Fruit fly (Drosophila melanogaster) whole organism, embryonic: ENCODE data around the gene AlaRS.

Experiments
- B-H2 ChIP-seq: fragments of 200-800 bp; sonication (Bioruptor generic); optimal IDR thresholded peaks from 2 replicates; lab custom pipeline; 2018; ENCODE audit warnings: missing biosample characterization, mild to moderate bottlenecking, missing genetic modification characterization
- Bteb2 ChIP-seq: fragments of 200-800 bp; sonication (Bioruptor generic); optimal IDR thresholded peaks from 2 replicates; lab custom pipeline; 2016; ENCODE audit warnings: missing biosample characterization, missing genetic modification characterization
- CG10565 ChIP-seq: fragments of 200-800 bp; sonication (Bioruptor generic); optimal IDR thresholded peaks from 3 replicates; lab custom pipeline; 2016; ENCODE audit warnings: missing biosample characterization, mild to moderate bottlenecking, missing genetic modification characterization
- CG11085 ChIP-seq: fragments of 200-800 bp; sonication (Bioruptor generic); IDR thresholded peaks from 2 replicates; pipeline ENCODE4 v1.3.6; 2022; ENCODE audit warnings: missing biosample characterization, missing genetic modification characterization
- CG11398 ChIP-seq: fragments of 200-800 bp; sonication (Bioruptor generic); optimal IDR thresholded peaks from 2 replicates; lab custom pipeline; 2016; ENCODE audit warnings: missing biosample characterization, missing genetic modification characterization
- CG12155 ChIP-seq: fragments of 200-800 bp; sonication (Bioruptor generic); optimal IDR thresholded peaks from 3 replicates; lab custom pipeline; 2016; ENCODE audit warnings: missing biosample characterization, missing genetic modification characterization
- CG12659 ChIP-seq: fragments of 200-800 bp; sonication (Bioruptor generic); optimal IDR thresholded peaks from 3 replicates; lab custom pipeline; 2017; ENCODE audit warnings: mild to moderate bottlenecking, missing biosample characterization, missing genetic modification reagents, missing genetic modification characterization
- CG16779 ChIP-seq: fragments of 200-800 bp; sonication (Bioruptor generic); IDR thresholded peaks from 2 replicates; pipeline ENCODE4 v1.3.6; 2022; ENCODE audit warnings: missing biosample characterization, missing genetic modification characterization
- CG17912 ChIP-seq: fragments of 200-800 bp; sonication (Bioruptor generic); optimal IDR thresholded peaks from 2 replicates; lab custom pipeline; 2018; ENCODE audit warnings: missing biosample characterization, mild to moderate bottlenecking, missing genetic modification characterization
- CG2120 ChIP-seq: fragments of 200-800 bp; sonication (Bioruptor generic); optimal IDR thresholded peaks from 3 replicates; lab custom pipeline; 2016; ENCODE audit warnings: missing biosample characterization, missing genetic modification characterization
- CG3065 ChIP-seq: fragments of 200-800 bp; sonication (Bioruptor generic); optimal IDR thresholded peaks from 2 replicates; lab custom pipeline; 2016; ENCODE audit warnings: missing biosample characterization, missing genetic modification characterization
- CG32772 ChIP-seq: fragments of 200-800 bp; sonication (Bioruptor generic); IDR thresholded peaks from 2 replicates; pipeline ENCODE4 v1.3.6; 2022; ENCODE audit warnings: missing biosample characterization, missing genetic modification characterization
- CG34224 ChIP-seq: fragments of 200-800 bp; sonication (Bioruptor generic); IDR thresholded peaks from 3 replicates; pipeline ENCODE4 v1.3.6; 2022; ENCODE audit warnings: missing biosample characterization, missing genetic modification characterization; ENCODE audit not compliant: partially characterized antibody
- CG3726 ChIP-seq: fragments of 200-800 bp; sonication (Bioruptor generic); IDR thresholded peaks from 3 replicates; pipeline ENCODE4, ENCODE4 v1.3.6; 2022; ENCODE audit warnings: missing biosample characterization, missing genetic modification characterization
- CG3847 ChIP-seq: fragments of 200-800 bp; sonication (Bioruptor generic); IDR thresholded peaks from 2 replicates; pipeline ENCODE4 v1.3.6; 2022; ENCODE audit warnings: missing biosample characterization, missing genetic modification characterization
- CG4328 ChIP-seq: fragments of 200-800 bp; sonication (Bioruptor generic); optimal IDR thresholded peaks from 3 replicates; lab custom pipeline; 2017; ENCODE audit warnings: missing biosample characterization, missing genetic modification reagents, missing genetic modification characterization
- CG6791 ChIP-seq: fragments of 200-800 bp; sonication (Bioruptor generic); IDR thresholded peaks from 3 replicates; pipeline ENCODE4 v1.3.6; 2022; ENCODE audit warnings: missing biosample characterization, missing genetic modification characterization; ENCODE audit not compliant: partially characterized antibody
- CG7357 ChIP-seq: fragments of 200-800 bp; sonication (Bioruptor generic); IDR thresholded peaks from 3 replicates; pipeline ENCODE4 v1.3.6; 2022; ENCODE audit warnings: missing biosample characterization, missing genetic modification characterization
- CG8478 ChIP-seq: fragments of >200 bp; optimal IDR thresholded peaks from 2 replicates; lab custom pipeline; 2018
- CkIIα-i1 ChIP-seq: fragments of 200-800 bp; sonication (Bioruptor generic); IDR thresholded peaks from 2 replicates; pipeline ENCODE4 v1.3.6; 2022; ENCODE audit warnings: missing biosample characterization, missing genetic modification characterization
- Dip2 ChIP-seq: fragments of 200-800 bp; sonication (Bioruptor generic); IDR thresholded peaks from 2 replicates; pipeline ENCODE4 v1.3.6; 2022; ENCODE audit warnings: missing biosample characterization, missing genetic modification characterization
- Drgx ChIP-seq: fragments of 200-800 bp; sonication (Bioruptor generic); IDR thresholded peaks from 2 replicates; pipeline ENCODE4 v1.3.6; 2022; ENCODE audit warnings: missing biosample characterization, missing genetic modification characterization
- HLH3B ChIP-seq: fragments of 200-800 bp; sonication (Bioruptor generic); IDR thresholded peaks from 2 replicates; pipeline ENCODE4 v1.3.6; 2022; ENCODE audit warnings: missing biosample characterization, missing genetic modification characterization
- Hr3 ChIP-seq: fragments of 200-800 bp; sonication (Bioruptor generic); optimal IDR thresholded peaks from 3 replicates; lab custom pipeline; 2016; ENCODE audit warnings: missing biosample characterization, missing genetic modification characterization
- Hr39 ChIP-seq: fragments of >200 bp; optimal IDR thresholded peaks from 2 replicates; lab custom pipeline; 2017
- Mad ChIP-seq: fragments of 200-800 bp; sonication (Bioruptor generic); optimal IDR thresholded peaks from 2 replicates; lab custom pipeline; 2016; ENCODE audit warnings: missing biosample characterization, missing genetic modification characterization
- Taf1 ChIP-seq: fragments of 200-800 bp; sonication (Bioruptor generic); IDR thresholded peaks from 2 replicates; pipeline ENCODE4 v1.3.6; 2022; ENCODE audit warnings: missing biosample characterization, missing genetic modification characterization
- Xbp1 ChIP-seq: fragments of 200-800 bp; sonication (Bioruptor generic); optimal IDR thresholded peaks from 3 replicates; lab custom pipeline; 2016; ENCODE audit warnings: missing biosample characterization, mild to moderate bottlenecking, missing genetic modification characterization
- ab ChIP-seq: fragments of 200-800 bp; sonication (Bioruptor generic); optimal IDR thresholded peaks from 2 replicates; lab custom pipeline; 2016; ENCODE audit warnings: missing biosample characterization, missing genetic modification characterization
- bcd ChIP-seq: fragments of 200-800 bp; sonication (Bioruptor generic); optimal IDR thresholded peaks from 2 replicates; lab custom pipeline; 2017; ENCODE audit warnings: missing biosample characterization, mild to moderate bottlenecking, missing genetic modification characterization
- br ChIP-seq: fragments of >200 bp; optimal IDR thresholded peaks from 2 replicates; lab custom pipeline; 2017
- chinmo ChIP-seq: fragments of 200-800 bp; sonication (Bioruptor generic); IDR thresholded peaks from 4 replicates; pipeline ENCODE4 v1.3.6; 2022; ENCODE audit warnings: missing biosample characterization, missing genetic modification characterization; ENCODE audit not compliant: partially characterized antibody
- corto ChIP-seq: fragments of 200-800 bp; sonication (Bioruptor generic); optimal IDR thresholded peaks from 2 replicates; lab custom pipeline; 2016; ENCODE audit warnings: missing biosample characterization, mild to moderate bottlenecking, missing genetic modification characterization, moderate library complexity
- crp ChIP-seq, 2 experiments: fragments of 200-800 bp; sonication (Bioruptor generic); optimal IDR thresholded peaks; 2 replicates in 1 of 2; 3 replicates in 1 of 2; lab custom pipeline; 2017; ENCODE audit warnings: missing biosample characterization in 2 of 2, missing genetic modification characterization in 2 of 2, mild to moderate bottlenecking in 1 of 2, moderate library complexity in 1 of 2
- fd96Cb ChIP-seq: fragments of 200-800 bp; sonication (Bioruptor generic); optimal IDR thresholded peaks from 2 replicates; lab custom pipeline; 2018; ENCODE audit warnings: missing biosample characterization, mild to moderate bottlenecking, missing genetic modification characterization, moderate library complexity
- grn ChIP-seq: fragments of 200-800 bp; sonication (Bioruptor generic); optimal IDR thresholded peaks from 3 replicates; lab custom pipeline; 2017; ENCODE audit warnings: missing biosample characterization, missing genetic modification characterization
- ind ChIP-seq: fragments of 200-800 bp; sonication (Bioruptor generic); optimal IDR thresholded peaks from 3 replicates; lab custom pipeline; 2016; ENCODE audit warnings: missing biosample characterization, missing genetic modification characterization
- klu ChIP-seq: fragments of 200-800 bp; sonication (Bioruptor generic); IDR thresholded peaks from 2 replicates; pipeline ENCODE4 v1.3.6; 2022; ENCODE audit warnings: missing biosample characterization, missing genetic modification characterization
- nom ChIP-seq: fragments of 200-800 bp; sonication (Bioruptor generic); optimal IDR thresholded peaks from 2 replicates; lab custom pipeline; 2017; ENCODE audit warnings: missing biosample characterization, missing genetic modification characterization, mild to moderate bottlenecking, moderate library complexity, missing genetic modification reagents
- org-1 ChIP-seq: fragments of 200-800 bp; sonication (Bioruptor generic); optimal IDR thresholded peaks from 2 replicates; lab custom pipeline; 2017; ENCODE audit warnings: missing biosample characterization, missing genetic modification characterization
- pan ChIP-seq, 4 experiments: fragments of >200 bp in 3 of 4; fragments of 200-800 bp in 1 of 4; sonication (Bioruptor generic) in 1 of 4; optimal IDR thresholded peaks in 3 of 4; IDR thresholded peaks in 1 of 4; 2 replicates each; pipeline versions ENCODE4 v1.3.6 to Lab custom; 2017 to 2022; ENCODE audit warnings: missing biosample characterization in 2 of 4, missing genetic modification characterization in 2 of 4, mixed read lengths in 1 of 4
- pros ChIP-seq: fragments of 200-800 bp; sonication (Bioruptor generic); optimal IDR thresholded peaks from 3 replicates; lab custom pipeline; 2019; ENCODE audit warnings: missing biosample characterization, mild to moderate bottlenecking, missing genetic modification characterization, moderate library complexity
- salm ChIP-seq: fragments of 200-800 bp; sonication (Bioruptor generic); optimal IDR thresholded peaks from 2 replicates; lab custom pipeline; 2018; ENCODE audit warnings: missing biosample characterization, mild to moderate bottlenecking, missing genetic modification characterization
- sc ChIP-seq, 3 experiments: fragments of >200 bp in 2 of 3; fragments of 200-800 bp in 1 of 3; sonication (Bioruptor generic) in 1 of 3; optimal IDR thresholded peaks; 2 replicates in 2 of 3; 3 replicates in 1 of 3; lab custom pipeline; 2017; ENCODE audit warnings: mild to moderate bottlenecking in 1 of 3, missing biosample characterization in 1 of 3, missing genetic modification characterization in 1 of 3, missing genetic modification reagents in 1 of 3
- so ChIP-seq: fragments of 200-800 bp; sonication (Bioruptor generic); IDR thresholded peaks from 3 replicates; pipeline ENCODE4 v1.3.6; 2022; ENCODE audit warnings: missing biosample characterization, missing genetic modification characterization
- tio ChIP-seq: fragments of 200-800 bp; sonication (Bioruptor generic); optimal IDR thresholded peaks from 2 replicates; lab custom pipeline; 2017; ENCODE audit warnings: missing biosample characterization, missing genetic modification characterization, inconsistent platforms
- tll ChIP-seq, 2 experiments: fragments of 200-800 bp in 1 of 2; fragments of >200 bp in 1 of 2; sonication (Bioruptor generic) in 1 of 2; optimal IDR thresholded peaks; 2 replicates each; lab custom pipeline; 2017 to 2019; ENCODE audit warnings: missing biosample characterization in 2 of 2, missing genetic modification characterization in 2 of 2, mild to moderate bottlenecking in 1 of 2, moderate library complexity in 1 of 2
- unc-4 ChIP-seq: fragments of 200-800 bp; sonication (Bioruptor generic); IDR thresholded peaks from 2 replicates; pipeline ENCODE4 v1.3.6; 2022; ENCODE audit warnings: missing biosample characterization, missing genetic modification characterization; ENCODE audit not compliant: partially characterized antibody
- yki ChIP-seq: fragments of >200 bp; optimal IDR thresholded peaks from 3 replicates; lab custom pipeline; 2018

AlaRS gene

dm6 chr2L:8364006-8364956 is 17.3 kb downstream of the AlaRS start, which contains the start of the genes RpS13 and CSN8 (continued):
- TF ChIP-seq ab (GFP tag; lab: Kevin White, UChicago) (no peak), crp (GFP tag; optimal IDR thresholded peaks at IDR 0.05; lab: Kevin White, UChicago) (no peak), pros (GFP tag; lab: Kevin White, UChicago) (no peak), CG3726 (GFP tag; lab: Robert Waterston, UW) (no peak), CG17912 (peak; percentile 16), CG7357 (0 out of 3 replicates have a peak, but pooled peaks have one; percentile 11), Hr3 (GFP tag; lab: Kevin White, UChicago) (no peak), CG3847 (GFP tag; lab: Robert Waterston, UW) (0 out of 2 replicates have a peak, but pooled peaks have one; percentile 7), CG32772 (GFP tag; lab: Robert Waterston, UW) (no peak), CG3065 (no peak), yki (lab: Kevin White, UChicago) (no peak), org-1 (GFP tag; lab: Kevin White, UChicago) (no peak), bcd (GFP tag; lab: Kevin White, UChicago) (peak; percentile 11), corto (GFP tag; lab: Kevin White, UChicago) (no peak), fd96Cb (tag; lab: Kevin White, UChicago) (no peak), B-H2 (GFP tag; lab: Kevin White, UChicago) (peak; percentile 14), CG12155 (GFP tag; lab: Kevin White, UChicago) (no peak), Drgx (peak; percentile 16; the same call in 1 of the 2 replicates), Xbp1 (GFP tag; lab: Kevin White, UChicago) (no peak), salm (peak; percentile 4), Dip2 (GFP tag; lab: Robert Waterston, UW) (no peak), CG2120 (no peak), unc-4 (GFP tag; lab: Robert Waterston, UW) (peak; percentile 95), sc (optimal IDR thresholded peaks at IDR 0.05; lab: Kevin White, UChicago) (no peak), sc (GFP tag; optimal IDR thresholded peaks at IDR 0.05; lab: Kevin White, UChicago) (no peak), klu (GFP tag; lab: Robert Waterston, UW) (no peak), nom (GFP tag; lab: Kevin White, UChicago) (peak; percentile 32), CG16779 (GFP tag; lab: Robert Waterston, UW) (0 out of 2 replicates have a peak, but pooled peaks have one; percentile 31), so (no peak), CkIIα-i1 (GFP tag; lab: Robert Waterston, UW) (no peak), HLH3B (GFP tag; lab: Robert Waterston, UW) (no peak), pan (optimal IDR thresholded peaks at IDR 0.05; lab: Kevin White, UChicago) (no peak), pan (GFP tag; optimal IDR thresholded peaks at IDR 0.05 in 1 of 2, IDR thresholded peaks at IDR 0.05 in 1 of 2) (no peak), grn (GFP tag; lab: Kevin White, UChicago) (peak; percentile 26), CG11398 (GFP tag; lab: Kevin White, UChicago) (no peak), tio (GFP tag; lab: Kevin White, UChicago) (no peak), Taf1 (GFP tag; lab: Robert Waterston, UW) (no peak), chinmo (GFP tag; lab: Robert Waterston, UW) (peak; percentile 69; the same call in 2 of the 4 replicates), CG6791 (peak; percentile 86), ind (GFP tag; lab: Kevin White, UChicago) (no peak), CG12659 (GFP tag; lab: Kevin White, UChicago) (peak; percentile 75), br (no peak), Hr39 (lab: Kevin White, UChicago) (no peak), Bteb2 (GFP tag; lab: Kevin White, UChicago) (no peak), CG11085 (GFP tag; lab: Robert Waterston, UW) (no peak), CG8478 (lab: Kevin White, UChicago) (no peak), CG34224 (GFP tag; lab: Robert Waterston, UW) (peak; percentile 93), CG4328 (GFP tag; lab: Kevin White, UChicago) (no peak), Mad (no peak), CG10565 (GFP tag; lab: Kevin White, UChicago) (no peak), tll (GFP tag; optimal IDR thresholded peaks at IDR 0.05; lab: Kevin White, UChicago) (no peak)
